Fruit fly (Drosophila melanogaster) whole organism, prepupa: ENCODE results near the gene mTerf3.
A peak's percentile ranks its signal among the peaks of the same experiment; 100 is the strongest.

ENCODE experiments used
- Blimp-1 ChIP-seq: fragments of 200-800 bp; sonication (Bioruptor generic); optimal IDR thresholded peaks from 3 replicates; lab custom pipeline; 2017; ENCODE audit warnings: missing biosample characterization, missing genetic modification characterization, mild to moderate bottlenecking, moderate library complexity, missing genetic modification reagents
- CG11762 ChIP-seq: fragments of 200-800 bp; sonication (Bioruptor generic); optimal IDR thresholded peaks from 3 replicates; lab custom pipeline; 2016; ENCODE audit warnings: missing biosample characterization, missing genetic modification characterization; ENCODE audit not compliant: insufficient read depth
- CG15336 ChIP-seq: fragments of 200-800 bp; sonication (Bioruptor generic); IDR thresholded peaks from 2 replicates; pipeline ENCODE4 v1.3.6; 2022; ENCODE audit warnings: missing biosample characterization, missing genetic modification characterization
- CG32006 ChIP-seq: fragments of 200-800 bp; sonication (Bioruptor generic); optimal IDR thresholded peaks from 3 replicates; lab custom pipeline; 2017; ENCODE audit warnings: missing biosample characterization, mild to moderate bottlenecking, missing genetic modification characterization
- CG6276 ChIP-seq: fragments of 200-800 bp; sonication (Bioruptor generic); optimal IDR thresholded peaks from 2 replicates; lab custom pipeline; 2017; ENCODE audit warnings: missing biosample characterization, mild to moderate bottlenecking, missing genetic modification characterization
- CG7368 ChIP-seq: fragments of 200-800 bp; sonication (Bioruptor generic); optimal IDR thresholded peaks from 3 replicates; lab custom pipeline; 2016; ENCODE audit warnings: missing biosample characterization, missing genetic modification characterization
- CG8632 ChIP-seq: fragments of 200-800 bp; sonication (Bioruptor generic); optimal IDR thresholded peaks from 3 replicates; lab custom pipeline; 2016; ENCODE audit warnings: missing biosample characterization, missing genetic modification characterization
- Gug ChIP-seq: fragments of 200-800 bp; sonication (Bioruptor generic); IDR thresholded peaks from 2 replicates; pipeline ENCODE4 v1.3.6; 2022; ENCODE audit warnings: missing biosample characterization, missing genetic modification characterization
- Met ChIP-seq: fragments of 200-800 bp; sonication (Bioruptor generic); optimal IDR thresholded peaks from 3 replicates; lab custom pipeline; 2016; ENCODE audit warnings: missing biosample characterization, missing genetic modification characterization
- OdsH ChIP-seq: fragments of 200-800 bp; sonication (Bioruptor generic); optimal IDR thresholded peaks from 3 replicates; lab custom pipeline; 2016; ENCODE audit warnings: missing biosample characterization, missing genetic modification characterization
- Smox ChIP-seq: fragments of 200-800 bp; sonication (Bioruptor generic); optimal IDR thresholded peaks from 3 replicates; lab custom pipeline; 2016; ENCODE audit warnings: missing biosample characterization, missing genetic modification characterization
- dac ChIP-seq: fragments of 200-800 bp; sonication (Bioruptor generic); optimal IDR thresholded peaks from 2 replicates; lab custom pipeline; 2017; ENCODE audit warnings: missing biosample characterization, mild to moderate bottlenecking, missing genetic modification characterization
- esn ChIP-seq: fragments of 200-800 bp; sonication (Bioruptor generic); optimal IDR thresholded peaks from 2 replicates; lab custom pipeline; 2016; ENCODE audit warnings: missing biosample characterization, mild to moderate bottlenecking, missing genetic modification characterization, moderate library complexity
- ss ChIP-seq, 2 experiments: fragments of 200-800 bp; sonication (Bioruptor generic); optimal IDR thresholded peaks; 2 replicates in 1 of 2; 3 replicates in 1 of 2; lab custom pipeline; 2017 to 2018; ENCODE audit warnings: mild to moderate bottlenecking in 2 of 2, missing biosample characterization in 2 of 2, missing genetic modification characterization in 2 of 2, moderate library complexity in 1 of 2

DNA sequence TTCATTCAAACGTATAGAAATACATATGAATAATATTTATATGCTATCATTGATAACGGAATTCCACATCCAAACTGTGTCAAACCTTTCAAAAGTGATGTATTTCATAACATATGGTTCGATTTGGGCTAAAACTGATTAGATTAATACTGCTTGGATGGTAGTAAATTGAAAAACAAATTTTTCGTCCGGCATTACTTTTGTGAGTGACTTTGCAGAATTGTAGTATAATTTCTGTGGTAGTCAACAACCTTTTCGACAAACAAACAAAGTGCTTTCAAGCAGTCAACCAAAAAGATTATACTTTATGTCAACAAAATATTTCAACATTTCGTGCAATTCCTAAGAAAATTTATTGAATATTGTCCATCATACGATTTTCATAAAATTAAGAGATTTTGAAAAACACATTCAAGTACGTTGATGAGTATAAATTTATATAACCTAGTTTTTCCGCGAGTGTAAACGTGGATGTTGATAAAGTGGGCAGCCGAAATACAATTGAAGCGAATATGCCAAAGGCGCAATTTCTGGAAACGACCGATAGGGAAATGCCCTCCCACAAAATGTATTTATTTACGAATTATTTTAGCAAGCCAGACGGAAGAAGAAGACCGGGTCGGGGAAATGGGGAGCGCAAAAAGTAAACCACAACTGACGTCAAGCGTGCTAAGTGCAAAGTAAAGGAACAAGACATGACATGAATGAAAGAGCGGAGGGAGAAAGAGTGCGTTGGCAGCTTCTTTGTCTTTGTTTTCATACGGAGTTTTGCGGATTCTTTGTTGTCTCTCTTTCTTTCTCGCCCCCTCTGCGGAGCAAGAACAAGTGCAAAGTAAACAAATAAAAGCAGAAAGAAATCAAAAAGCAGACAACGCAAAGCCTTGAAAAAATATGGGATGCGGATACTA is 2.4 kb downstream of the mTerf3 start:
- TF ChIP-seq CG8632 (GFP tag; lab: Kevin White, UChicago) = peak; percentile 38
- peak; percentile 57 for TF ChIP-seq Met
- TF ChIP-seq dac (GFP tag; lab: Kevin White, UChicago) = no peak
- 0 out of 2 replicates have a peak, but pooled peaks have one; percentile 7 for TF ChIP-seq CG15336
- peak; percentile 73 to 78 for TF ChIP-seq ss (GFP tag; optimal IDR thresholded peaks at IDR 0.05; lab: Kevin White, UChicago)
- TF ChIP-seq CG6276 (GFP tag; lab: Kevin White, UChicago) = peak; percentile 41
- peak; percentile 56 for TF ChIP-seq Smox (GFP tag; lab: Kevin White, UChicago)
- TF ChIP-seq CG11762 (GFP tag; lab: Kevin White, UChicago) = no peak
- TF ChIP-seq CG7368 (GFP tag; lab: Kevin White, UChicago) = peak; percentile 20
- peak; percentile 33 for TF ChIP-seq CG32006 (GFP tag; lab: Kevin White, UChicago)
- no peak for TF ChIP-seq Gug
- TF ChIP-seq OdsH = peak; percentile 5
- peak; percentile 13 for TF ChIP-seq Blimp-1 (GFP tag; lab: Kevin White, UChicago)
- peak; percentile 58 for TF ChIP-seq esn (GFP tag; lab: Kevin White, UChicago)
